Worm (Caenorhabditis elegans) whole organism, young adult: ENCODE measurements around the gene nduc-2.

Experiments
- F33H1.4 ChIP-seq: fragments of 200-800 bp; sonication (Bioruptor generic); IDR thresholded peaks from 2 replicates; pipeline ENCODE4 v1.3.6; 2022; ENCODE audit warnings: missing genetic modification reagents, missing genetic modification characterization, missing compliant biosample characterization
- F49E8.2 ChIP-seq: sonication (generic microtip); optimal IDR thresholded peaks from 3 replicates; lab custom pipeline; 2017; ENCODE audit warnings: missing genetic modification characterization, mild to moderate bottlenecking, missing compliant biosample characterization, antibody characterized with exemption, moderate library complexity; ENCODE audit not compliant: insufficient read depth
- F52B5.7 ChIP-seq: sonication (generic microtip); optimal IDR thresholded peaks from 2 replicates; lab custom pipeline; 2016; ENCODE audit warnings: mild to moderate bottlenecking, missing genetic modification characterization, missing compliant biosample characterization
- T26A5.8 ChIP-seq: sonication (generic microtip); optimal IDR thresholded peaks from 2 replicates; lab custom pipeline; 2016; ENCODE audit warnings: missing genetic modification characterization, missing compliant biosample characterization
- Y56A3A.18 ChIP-seq: fragments of 200-800 bp; sonication (Bioruptor generic); IDR thresholded peaks from 2 replicates; pipeline ENCODE4 v1.3.6; 2022; ENCODE audit warnings: missing genetic modification reagents, missing genetic modification characterization, missing compliant biosample characterization
- Y67H2A.10 ChIP-seq: fragments of 200-800 bp; sonication (Bioruptor generic); conservative IDR thresholded peaks from 2 replicates; pipeline ENCODE4 v1.3.6; 2022; ENCODE audit warnings: missing genetic modification reagents, missing genetic modification characterization, missing compliant biosample characterization
- athp-1 ChIP-seq: sonication (generic microtip); optimal IDR thresholded peaks from 2 replicates; lab custom pipeline; 2017; ENCODE audit warnings: mild to moderate bottlenecking, missing genetic modification characterization, missing compliant biosample characterization
- bed-1 ChIP-seq: fragments of 200-800 bp; sonication (Bioruptor generic); IDR thresholded peaks from 2 replicates; pipeline ENCODE4 v1.3.6; 2022; ENCODE audit warnings: missing genetic modification reagents, missing genetic modification characterization, missing compliant biosample characterization
- ceh-40 ChIP-seq: fragments of 200-800 bp; sonication (Bioruptor generic); IDR thresholded peaks from 2 replicates; pipeline ENCODE4 v1.3.6; 2022; ENCODE audit warnings: missing genetic modification characterization, missing compliant biosample characterization
- ceh-79 ChIP-seq: sonication (generic microtip); optimal IDR thresholded peaks from 2 replicates; lab custom pipeline; 2017; ENCODE audit warnings: mild to moderate bottlenecking, missing genetic modification characterization, missing compliant biosample characterization
- ceh-91 ChIP-seq: fragments of 200-800 bp; sonication (Bioruptor generic); IDR thresholded peaks from 2 replicates; pipeline ENCODE4 v1.3.6; 2022; ENCODE audit warnings: missing genetic modification reagents, missing genetic modification characterization, missing compliant biosample characterization
- egl-18 ChIP-seq: fragments of 200-800 bp; sonication (Bioruptor generic); IDR thresholded peaks from 2 replicates; pipeline ENCODE4 v1.3.6; 2022; ENCODE audit warnings: missing genetic modification reagents, missing genetic modification characterization, missing compliant biosample characterization
- egrh-3 ChIP-seq: fragments of 200-800 bp; sonication (Bioruptor generic); IDR thresholded peaks from 2 replicates; pipeline ENCODE4 v1.3.6; 2022; ENCODE audit warnings: missing genetic modification reagents, missing genetic modification characterization, missing compliant biosample characterization
- gei-17 ChIP-seq: fragments of 200-800 bp; sonication (Bioruptor generic); optimal IDR thresholded peaks from 2 replicates; lab custom pipeline; 2018; ENCODE audit warnings: mild to moderate bottlenecking, missing genetic modification characterization, missing compliant biosample characterization
- him-1 ChIP-seq: sonication (generic microtip); optimal IDR thresholded peaks from 2 replicates; lab custom pipeline; 2016; ENCODE audit warnings: missing genotype, missing genetic modification reagents, missing genetic modification characterization, missing compliant biosample characterization
- hlh-26 ChIP-seq: fragments of 200-800 bp; sonication (Bioruptor generic); conservative IDR thresholded peaks from 2 replicates; pipeline ENCODE4 v1.3.6; 2022; ENCODE audit warnings: missing genetic modification reagents, missing genetic modification characterization, missing compliant biosample characterization
- hmg-1.2 ChIP-seq: fragments of 200-800 bp; sonication (Bioruptor generic); IDR thresholded peaks from 2 replicates; pipeline ENCODE4 v1.3.6; 2022; ENCODE audit warnings: missing genetic modification reagents, missing genetic modification characterization, missing compliant biosample characterization
- hrde-1 ChIP-seq: sonication (generic microtip); optimal IDR thresholded peaks from 2 replicates; lab custom pipeline; 2016; ENCODE audit warnings: missing genetic modification characterization, mild to moderate bottlenecking, missing compliant biosample characterization, moderate library complexity, missing genotype, missing genetic modification reagents, borderline replicate concordance
- lin-35 ChIP-seq, 3 experiments: fragments of 150-350 bp in 2 of 3; sonication (generic microtip) in 1 of 3; optimal IDR thresholded peaks; 2 replicates each; lab custom pipeline; 2014 to 2018; ENCODE audit warnings: missing biosample characterization in 3 of 3, missing genetic modification characterization in 3 of 3, missing genetic modification reagents in 3 of 3
- madf-10 ChIP-seq: sonication (generic microtip); optimal IDR thresholded peaks from 2 replicates; lab custom pipeline; 2016; ENCODE audit warnings: mild to moderate bottlenecking, missing genetic modification characterization, missing compliant biosample characterization
- madf-8 ChIP-seq: fragments of 200-800 bp; sonication (Bioruptor generic); conservative IDR thresholded peaks from 2 replicates; pipeline ENCODE4 v1.3.6; 2022; ENCODE audit warnings: missing genetic modification reagents, missing genetic modification characterization, missing compliant biosample characterization
- nfyb-1 ChIP-seq: fragments of 200-800 bp; sonication (Bioruptor generic); IDR thresholded peaks from 2 replicates; pipeline ENCODE4 v1.3.6; 2022; ENCODE audit warnings: missing genetic modification reagents, missing genetic modification characterization, missing compliant biosample characterization
- nhr-179 ChIP-seq: sonication (generic microtip); optimal IDR thresholded peaks from 2 replicates; lab custom pipeline; 2016; ENCODE audit warnings: mild to moderate bottlenecking, missing genetic modification characterization, missing compliant biosample characterization
- nhr-80 ChIP-seq: sonication (generic microtip); optimal IDR thresholded peaks from 2 replicates; lab custom pipeline; 2016; ENCODE audit warnings: missing genetic modification characterization, missing compliant biosample characterization
- pha-4 ChIP-seq: fragments of 150-350 bp; sonication (generic microtip); optimal IDR thresholded peaks from 2 replicates; lab custom pipeline; 2014; ENCODE audit warnings: missing biosample characterization, missing genetic modification reagents, missing genetic modification characterization
- rec-8 ChIP-seq, 2 experiments: sonication (generic microtip); optimal IDR thresholded peaks; 2 replicates each; lab custom pipeline; 2016; ENCODE audit warnings: mild to moderate bottlenecking in 2 of 2, missing genetic modification characterization in 2 of 2, missing genetic modification reagents in 2 of 2, missing genotype in 2 of 2, missing biosample characterization in 1 of 2, missing compliant biosample characterization in 1 of 2, moderate library complexity in 1 of 2
- repo-1 ChIP-seq: sonication (generic microtip); optimal IDR thresholded peaks from 2 replicates; lab custom pipeline; 2017; ENCODE audit warnings: mild to moderate bottlenecking, missing genetic modification characterization, missing compliant biosample characterization
- snpc-4 ChIP-seq, 5 experiments: fragments of 150-350 bp in 1 of 5; sonication (generic microtip) in 4 of 5; optimal IDR thresholded peaks; 2 replicates each; lab custom pipeline; 2014 to 2018; ENCODE audit warnings: missing genetic modification characterization in 5 of 5, missing biosample characterization in 3 of 5, antibody characterized with exemption in 2 of 5, mild to moderate bottlenecking in 2 of 5, missing compliant biosample characterization in 2 of 5, missing genotype in 2 of 5, moderate library complexity in 2 of 5, missing genetic modification reagents in 1 of 5
- tbx-9 ChIP-seq: sonication (generic microtip); optimal IDR thresholded peaks from 2 replicates; lab custom pipeline; 2016; ENCODE audit warnings: borderline replicate concordance, missing genetic modification characterization, inconsistent platforms, missing compliant biosample characterization
- xnd-1 ChIP-seq: sonication (generic microtip); optimal IDR thresholded peaks from 2 replicates; lab custom pipeline; 2016; ENCODE audit warnings: missing genotype, missing genetic modification reagents, missing genetic modification characterization, missing compliant biosample characterization
- zim-3 ChIP-seq: sonication (generic microtip); optimal IDR thresholded peaks from 2 replicates; lab custom pipeline; 2017; ENCODE audit warnings: mild to moderate bottlenecking, missing genetic modification characterization, moderate library complexity, missing compliant biosample characterization
- ztf-22 ChIP-seq: fragments of 200-800 bp; sonication (Bioruptor generic); optimal IDR thresholded peaks from 2 replicates; lab custom pipeline; 2018; ENCODE audit warnings: mild to moderate bottlenecking, missing genetic modification characterization, moderate library complexity, missing compliant biosample characterization
- ztf-26 ChIP-seq: sonication (generic microtip); optimal IDR thresholded peaks from 2 replicates; lab custom pipeline; 2017; ENCODE audit warnings: missing genetic modification characterization, missing compliant biosample characterization
- ztf-28 ChIP-seq: fragments of 200-800 bp; sonication (Bioruptor generic); IDR thresholded peaks from 2 replicates; pipeline ENCODE4 v1.3.6; 2022; ENCODE audit warnings: missing genetic modification reagents, missing genetic modification characterization, missing compliant biosample characterization
- ztf-3 ChIP-seq: fragments of 200-800 bp; sonication (Bioruptor generic); optimal IDR thresholded peaks from 2 replicates; lab custom pipeline; 2018; ENCODE audit warnings: mild to moderate bottlenecking, missing genetic modification characterization, missing compliant biosample characterization

The nduc-2 gene

ce11 chrIII:2814919-2815554 is 28.4 kb downstream of the nduc-2 start, which contains the start of gene tufm-1 (continued):
- no peak for TF ChIP-seq bed-1 (GFP tag; lab: Robert Waterston, UW)
- TF ChIP-seq ceh-79 (tag; lab: Kevin White, UChicago): no peak
- TF ChIP-seq egrh-3 (GFP tag; lab: Robert Waterston, UW): no peak
- no peak for TF ChIP-seq F49E8.2 (tag; lab: Kevin White, UChicago)
- no peak for TF ChIP-seq hlh-26 (GFP tag; lab: Robert Waterston, UW)
- no peak for TF ChIP-seq zim-3
- TF ChIP-seq tbx-9 (tag; lab: Kevin White, UChicago): no peak
- TF ChIP-seq Y56A3A.18 (GFP tag; lab: Robert Waterston, UW): no peak
- no peak for TF ChIP-seq hrde-1 (tag; lab: Kevin White, UChicago)
- TF ChIP-seq nhr-179: no peak
- peak; percentile 17 for TF ChIP-seq pha-4 (tag; lab: Kevin White, UChicago)
- peak; percentile 42; the same call in 1 of the 2 replicates for TF ChIP-seq ceh-91 (GFP tag; lab: Robert Waterston, UW)
- TF ChIP-seq egl-18 (GFP tag; lab: Robert Waterston, UW): no peak
- no peak for TF ChIP-seq rec-8 (tag; optimal IDR thresholded peaks at IDR 0.05; lab: Kevin White, UChicago)
- TF ChIP-seq xnd-1 (tag; lab: Kevin White, UChicago): peak; percentile 30
- no peak for TF ChIP-seq ztf-26
- no peak for TF ChIP-seq T26A5.8
- TF ChIP-seq lin-35 (GFP tag; optimal IDR thresholded peaks at IDR 0.05; lab: Kevin White, UChicago): peak in 1 of 3 experiments; percentile 66
- no peak for TF ChIP-seq F52B5.7
- TF ChIP-seq Y67H2A.10 (GFP tag; lab: Robert Waterston, UW): no peak
- no peak for TF ChIP-seq ceh-40 (GFP tag; lab: Robert Waterston, UW)
- TF ChIP-seq nhr-80: peak; percentile 13
- TF ChIP-seq gei-17 (GFP tag; lab: Kevin White, UChicago): no peak
- peak; percentile 53 for TF ChIP-seq F33H1.4 (GFP tag; lab: Robert Waterston, UW)
- TF ChIP-seq madf-10: no peak
- TF ChIP-seq snpc-4 (GFP tag; optimal IDR thresholded peaks at IDR 0.05; lab: Kevin White, UChicago): no peak
- peak in 1 of 4 experiments; percentile 33 for TF ChIP-seq snpc-4 (tag; optimal IDR thresholded peaks at IDR 0.05; lab: Kevin White, UChicago)
- TF ChIP-seq repo-1: no peak
- no peak for TF ChIP-seq him-1 (tag; lab: Kevin White, UChicago)
- no peak for TF ChIP-seq ztf-22 (GFP tag; lab: Kevin White, UChicago)

ce11 chrIII:2816205-2816923 is 29.7 kb downstream of the nduc-2 start:
- TF ChIP-seq tbx-9 (tag; lab: Kevin White, UChicago) (no peak), athp-1 (tag; lab: Kevin White, UChicago) (no peak), nfyb-1 (GFP tag; lab: Robert Waterston, UW) (peak; percentile 91), ztf-3 (no peak), hmg-1.2 (peak; percentile 94), madf-8 (GFP tag; lab: Robert Waterston, UW) (no peak), ztf-28 (no peak)
